Worm (Caenorhabditis elegans): ENCODE measurements around the gene C39B10.7.

The C39B10.7 gene

DNA sequence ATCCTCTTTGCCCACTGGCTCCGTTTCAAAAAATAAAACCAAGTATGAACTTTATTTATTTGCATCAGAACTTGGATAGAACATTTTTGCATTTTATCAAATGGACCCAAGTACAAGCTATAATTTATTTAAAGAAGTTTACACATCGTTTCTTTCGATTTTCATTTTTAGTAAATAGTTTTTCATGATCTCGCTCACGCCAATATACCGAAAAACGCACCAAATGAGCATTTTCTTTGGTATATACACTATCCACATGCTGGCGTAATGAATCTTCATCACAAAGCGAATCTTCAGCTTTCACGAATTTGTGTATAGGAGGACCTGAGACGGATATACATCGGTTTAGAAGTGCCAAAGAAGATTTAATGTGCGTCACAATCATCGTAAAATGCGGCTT lies at the start of gene C39B10.7:
C39B10.7 (plus strand) TSS at position 301 of the 400 bp plus-strand sequence.
- TF ChIP-seq nhr-120 (GFP tag; IDR thresholded peaks at IDR 0.05) (no peak), bed-2 (GFP tag; IDR thresholded peaks at IDR 0.05) (no peak), dpl-1 (GFP tag; optimal IDR thresholded peaks at IDR 0.05) (no peak), pbrm-1 (GFP tag; IDR thresholded peaks at IDR 0.05) (no peak), lin-40 (tag; optimal IDR thresholded peaks at IDR 0.05) (no peak)

DNA sequence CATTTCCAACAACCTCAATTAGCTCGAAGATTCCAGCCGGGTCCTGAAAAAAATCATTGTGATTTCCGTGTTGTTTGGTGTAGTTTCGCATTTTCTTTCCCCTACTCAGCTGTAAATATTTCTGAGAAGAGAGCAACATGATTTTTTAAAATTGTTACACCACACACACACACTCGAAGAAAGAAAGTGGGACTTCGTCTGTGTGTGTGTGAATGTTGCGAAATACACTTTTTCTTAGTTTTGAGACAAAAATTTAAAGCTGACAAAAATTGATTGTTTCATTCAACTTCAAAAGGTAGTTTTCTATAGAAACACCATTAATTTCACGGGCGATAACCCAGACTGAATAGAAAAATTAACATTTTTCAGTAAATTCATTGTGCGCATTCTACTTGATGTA lies 48.6 kb upstream of the C39B10.7 start:
- TF ChIP-seq ztf-26 (tag; optimal IDR thresholded peaks at IDR 0.05) (no peak), attf-5 (GFP tag; optimal IDR thresholded peaks at IDR 0.05) (no peak), cebp-1 (GFP tag; IDR thresholded peaks at IDR 0.05) (peak; percentile 58; the same call in 1 of the 2 replicates), cebp-1 (tag; optimal IDR thresholded peaks at IDR 0.05) (peak; percentile 90), hlh-12 (tag; optimal IDR thresholded peaks at IDR 0.05) (no peak), sdz-38 (tag; optimal IDR thresholded peaks at IDR 0.05) (no peak)

DNA sequence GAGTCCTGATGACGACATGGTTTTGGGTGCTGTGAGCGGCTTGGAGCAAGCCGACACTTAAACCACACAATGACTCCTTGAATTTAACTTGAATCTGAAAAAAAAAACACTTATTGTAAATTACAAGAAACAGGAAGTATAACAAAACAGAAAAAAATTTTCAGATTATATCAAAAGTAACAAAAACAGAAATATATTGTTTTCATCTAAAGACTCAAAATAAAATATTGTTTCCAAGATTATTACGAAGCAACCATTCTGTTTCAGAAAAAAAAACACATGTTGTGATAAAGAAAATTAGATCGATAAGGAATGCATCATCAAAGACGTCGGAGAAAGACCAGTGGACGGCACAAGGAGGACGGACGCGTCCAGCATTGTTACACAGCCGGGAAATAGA lies 48.1 kb upstream of the C39B10.7 start, which contains the start of gene mig-15:
mig-15 (minus strand) TSS at position 101 of the 400 bp plus-strand sequence.
- TF ChIP-seq sdz-38 (tag; optimal IDR thresholded peaks at IDR 0.05) (no peak), ztf-28 (GFP tag; IDR thresholded peaks at IDR 0.05) (no peak), hmg-1.2 (GFP tag; IDR thresholded peaks at IDR 0.05) (no peak), egl-44 (GFP tag; IDR thresholded peaks at IDR 0.05) (no peak), mel-28 (tag; optimal IDR thresholded peaks at IDR 0.05; ENCODE audit: borderline replicate concordance) (no peak), lsl-1 (GFP tag; optimal IDR thresholded peaks at IDR 0.05) (no peak), ztf-3 (GFP tag; optimal IDR thresholded peaks at IDR 0.05) (no peak), Y53F4B.3 (GFP tag; IDR thresholded peaks at IDR 0.05) (no peak), B0019.2 (GFP tag; conservative IDR thresholded peaks at IDR 0.05) (no peak), K11D2.4 (GFP tag; IDR thresholded peaks at IDR 0.05) (no peak)

DNA sequence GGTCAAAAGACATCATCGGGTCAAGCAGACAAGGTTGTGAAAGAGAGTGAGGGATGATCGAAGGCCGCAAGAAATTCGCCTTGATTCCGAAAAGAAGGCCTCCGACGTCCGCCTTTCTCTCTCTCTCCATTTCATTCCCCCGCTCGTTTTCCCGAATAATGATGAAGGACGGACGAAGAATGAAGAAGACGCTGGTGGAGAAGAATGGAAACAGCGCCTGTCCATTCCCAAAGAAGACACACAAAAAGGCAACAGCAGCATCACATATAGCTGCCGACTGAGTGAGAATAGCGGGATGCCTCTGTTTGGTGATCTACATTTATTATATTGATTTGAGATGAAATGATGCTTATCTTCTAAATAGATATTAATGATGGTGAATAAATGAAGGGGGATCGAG lies 47.5 kb upstream of the C39B10.7 start:
- no peak for TF ChIP-seq hlh-26 (GFP tag; conservative IDR thresholded peaks at IDR 0.05)
- no peak for TF ChIP-seq lag-1 (GFP tag; IDR thresholded peaks at IDR 0.05)
- no peak for TF ChIP-seq Y67H2A.10 (GFP tag; conservative IDR thresholded peaks at IDR 0.05)
- TF ChIP-seq aptf-2 (GFP tag; conservative IDR thresholded peaks at IDR 0.05) = no peak
- no peak for TF ChIP-seq sptf-2 (GFP tag; optimal IDR thresholded peaks at IDR 0.05)
- TF ChIP-seq mes-4 (tag; optimal IDR thresholded peaks at IDR 0.05) = no peak
- no peak for TF ChIP-seq rpc-1 (optimal IDR thresholded peaks at IDR 0.05)
- no peak for TF ChIP-seq rpc-1 (tag; optimal IDR thresholded peaks at IDR 0.05)
- TF ChIP-seq B0035.1 (tag; optimal IDR thresholded peaks at IDR 0.05) = no peak
- TF ChIP-seq ama-1 (optimal IDR thresholded peaks at IDR 0.05) = no peak
- TF ChIP-seq ama-1 (GFP tag; optimal IDR thresholded peaks at IDR 0.05) = no peak
- no peak for TF ChIP-seq rcor-1 (GFP tag; IDR thresholded peaks at IDR 0.05)
- TF ChIP-seq mel-28 (tag; optimal IDR thresholded peaks at IDR 0.05; ENCODE audit: borderline replicate concordance) = no peak
- TF ChIP-seq madf-3 (GFP tag; IDR thresholded peaks at IDR 0.05) = no peak
- TF ChIP-seq ztf-28 (GFP tag; IDR thresholded peaks at IDR 0.05) = no peak
- no peak for TF ChIP-seq ets-4 (GFP tag; optimal IDR thresholded peaks at IDR 0.05)
- TF ChIP-seq tbp1 (GFP tag; optimal IDR thresholded peaks at IDR 0.05) = no peak
- no peak for TF ChIP-seq ceh-40 (GFP tag; IDR thresholded peaks at IDR 0.05)
- TF ChIP-seq tlf-1 (GFP tag; optimal IDR thresholded peaks at IDR 0.05) = no peak
- TF ChIP-seq pbrm-1 (GFP tag; IDR thresholded peaks at IDR 0.05) = no peak

Data from whole organism, young adult.